Worm (Caenorhabditis elegans): ENCODE results near the gene F57B1.5.

- no peak for TF ChIP-seq scrt-1 (GFP tag; IDR thresholded peaks at IDR 0.05)
- TF ChIP-seq sea-1 (GFP tag; conservative IDR thresholded peaks at IDR 0.05), result no peak
- no peak for TF ChIP-seq flt-1 (GFP tag; IDR thresholded peaks at IDR 0.05)
- no peak for TF ChIP-seq B0310.2 (tag; optimal IDR thresholded peaks at IDR 0.05)
- no peak for TF ChIP-seq hmg-4 (GFP tag; optimal IDR thresholded peaks at IDR 0.05)
- TF ChIP-seq F13C5.2 (tag; optimal IDR thresholded peaks at IDR 0.05), result no peak
- no peak for TF ChIP-seq hmbx-1 (tag; optimal IDR thresholded peaks at IDR 0.05)
- no peak for TF ChIP-seq ceh-13 (GFP tag; optimal IDR thresholded peaks at IDR 0.05)
Observed at ce11 chrV:13170497-13170896, 37.0 kb upstream of the F57B1.5 start.
